Worm (Caenorhabditis elegans) whole organism, midembryonic: Measurements from ENCODE around the gene F39B3.3.

ENCODE experiments used
- flt-1 ChIP-seq: fragments of 200-800 bp; sonication (Bioruptor generic); IDR thresholded peaks from 2 replicates; pipeline ENCODE4 v1.3.6; 2022; ENCODE audit warnings: missing genetic modification characterization, missing compliant biosample characterization
- tab-1 ChIP-seq: fragments of 200-800 bp; sonication (Bioruptor generic); IDR thresholded peaks from 2 replicates; pipeline ENCODE4 v1.3.6; 2022; ENCODE audit warnings: missing genetic modification characterization, missing compliant biosample characterization
- ztf-23 ChIP-seq: fragments of 200-800 bp; sonication (Bioruptor generic); IDR thresholded peaks from 2 replicates; pipeline ENCODE4 v1.3.6; 2022; ENCODE audit warnings: missing genetic modification reagents, missing genetic modification characterization, missing compliant biosample characterization

ce11 chrX:17625729-17626128 lies 46.8 kb upstream of the F39B3.3 start:
- no peak for TF ChIP-seq tab-1 (GFP tag; lab: Robert Waterston, UW)
- TF ChIP-seq ztf-23: no peak
- TF ChIP-seq flt-1 (GFP tag; lab: Robert Waterston, UW): no peak
